Worm (Caenorhabditis elegans): ENCODE data around the gene C03C10.5.

- no peak for TF ChIP-seq ztf-4 (tag; optimal IDR thresholded peaks at IDR 0.05)
- TF ChIP-seq efl-1 (optimal IDR thresholded peaks at IDR 0.05) = no peak
- TF ChIP-seq efl-1 (GFP tag; optimal IDR thresholded peaks at IDR 0.05 in 1 of 2) = no peak
- no peak for TF ChIP-seq nhr-77 (tag; optimal IDR thresholded peaks at IDR 0.05)
- no peak for TF ChIP-seq snpc-4 (tag; optimal IDR thresholded peaks at IDR 0.05)
- no peak for TF ChIP-seq tbx-2 (tag; optimal IDR thresholded peaks at IDR 0.05)
- no peak for TF ChIP-seq hlh-4 (tag; optimal IDR thresholded peaks at IDR 0.05)
- no peak for TF ChIP-seq lsy-2 (tag; optimal IDR thresholded peaks at IDR 0.05)
These were observed 15.3 kb upstream of the C03C10.5 start for ce11 chrIII:4107227-4107626.
